Fruit fly (Drosophila melanogaster): Measurements from ENCODE around the gene CG17734.

Gene CG17734

DNA sequence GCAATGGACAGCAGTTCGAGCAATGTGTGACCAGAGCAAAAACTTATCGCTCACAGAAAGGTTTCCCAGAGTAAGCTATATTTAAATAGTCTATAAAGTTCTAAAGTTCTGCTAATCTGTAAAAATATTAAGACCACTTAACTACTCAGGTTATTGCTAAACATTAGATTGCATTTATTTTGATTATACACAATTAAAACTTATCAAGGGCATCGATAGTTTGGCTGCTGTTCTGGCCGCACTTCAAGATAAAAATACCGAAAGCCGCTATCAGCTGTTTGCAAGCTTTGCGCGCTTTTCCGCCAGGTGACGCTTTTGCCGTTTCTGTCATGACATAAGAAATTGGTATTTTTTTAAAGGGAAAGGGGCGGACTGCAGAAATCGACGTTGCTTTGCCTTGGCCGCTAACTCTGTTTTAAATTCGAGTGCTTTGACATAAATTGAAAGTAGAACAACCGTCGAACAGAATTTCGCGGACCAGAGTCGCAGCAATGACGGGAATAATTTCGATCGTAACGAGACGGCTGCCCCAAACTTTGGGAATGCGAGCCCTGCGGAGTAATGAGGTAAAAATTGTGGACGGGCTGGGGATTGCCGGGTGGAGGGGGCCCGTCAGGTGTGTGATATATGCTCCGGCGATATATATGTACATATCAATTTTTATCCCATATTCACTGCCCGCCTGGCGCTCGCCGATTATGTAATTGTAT lies at the start of gene CG17734, which contains the start of gene CG5214:
Gene CG17734, minus strand, starts transcription at position 49 of the 710 bp plus-strand sequence.
Gene CG5214, plus strand, starts transcription at position 352 of the 710 bp plus-strand sequence.
- no peak for TF ChIP-seq CG17801 (GFP tag; optimal IDR thresholded peaks at IDR 0.05; ENCODE audit: partially characterized antibody)

DNA sequence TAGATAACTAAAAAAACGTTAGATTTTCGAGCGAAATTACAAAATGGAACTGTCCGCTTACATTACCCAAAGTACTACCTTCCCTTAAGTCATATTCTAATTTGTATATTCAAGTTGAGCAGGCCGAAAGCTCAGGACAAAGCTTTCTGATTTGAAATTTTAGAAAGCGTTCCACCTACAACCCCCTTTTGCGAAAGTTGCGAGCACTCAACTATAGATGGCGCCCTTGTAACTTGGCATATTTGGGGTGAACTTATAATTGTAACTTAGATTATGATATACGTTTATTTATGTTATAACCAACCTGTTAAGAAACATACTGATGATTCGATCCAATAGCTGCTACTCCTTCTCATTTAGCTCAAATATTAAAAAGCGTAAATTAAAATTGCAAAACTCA lies 43.1 kb upstream of the CG17734 start:
- no peak for TF ChIP-seq CG17801 (GFP tag; optimal IDR thresholded peaks at IDR 0.05; ENCODE audit: partially characterized antibody)

dm6 chr3R:11281887-11282286 lies 38.1 kb upstream of the CG17734 start:
- no peak for TF ChIP-seq CG17801 (GFP tag; optimal IDR thresholded peaks at IDR 0.05; ENCODE audit: partially characterized antibody)

DNA sequence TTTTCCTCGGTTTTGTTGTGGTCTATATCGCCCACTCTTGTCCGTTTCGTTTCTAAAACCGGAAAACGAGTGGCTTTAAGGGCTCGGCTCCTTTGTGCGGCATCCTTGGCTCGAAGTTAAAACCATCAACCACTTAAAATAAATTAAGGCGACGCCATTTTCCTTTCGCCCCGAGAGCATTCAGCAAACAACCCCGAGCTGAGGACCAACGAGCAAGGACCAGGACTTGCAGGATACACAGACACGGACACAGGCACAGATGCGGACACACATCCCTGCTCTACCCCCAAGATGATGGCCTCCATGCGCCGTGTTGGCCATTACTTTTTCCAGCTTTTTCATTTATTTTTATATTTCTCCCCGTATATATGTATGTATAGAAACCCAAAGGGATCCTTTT lies 28.9 kb upstream of the CG17734 start:
- no peak for TF ChIP-seq CG17801 (GFP tag; optimal IDR thresholded peaks at IDR 0.05; ENCODE audit: partially characterized antibody)

DNA sequence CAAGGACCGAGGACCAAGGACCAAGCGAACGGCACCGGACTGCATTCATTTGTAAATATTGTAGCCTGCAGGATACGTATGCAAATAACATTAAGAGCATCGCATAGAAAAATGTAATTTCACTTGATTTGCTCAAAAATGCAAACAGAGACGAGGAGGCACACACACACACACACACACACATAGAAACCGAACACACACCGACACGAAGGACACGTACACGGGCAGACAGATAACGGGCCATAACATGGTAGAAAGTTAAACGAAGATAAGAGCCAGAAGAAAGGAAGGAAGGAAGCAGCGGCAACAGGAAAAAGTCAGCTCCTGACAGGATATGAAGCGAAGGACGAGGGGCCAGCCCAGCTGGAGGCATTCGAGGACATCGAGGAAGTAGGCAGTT lies 26.8 kb upstream of the CG17734 start:
- no peak for TF ChIP-seq CG17801 (GFP tag; optimal IDR thresholded peaks at IDR 0.05; ENCODE audit: partially characterized antibody)

dm6 chr3R:11269013-11269412 lies 25.2 kb upstream of the CG17734 start:
- no peak for TF ChIP-seq CG17801 (GFP tag; optimal IDR thresholded peaks at IDR 0.05; ENCODE audit: partially characterized antibody)

DNA sequence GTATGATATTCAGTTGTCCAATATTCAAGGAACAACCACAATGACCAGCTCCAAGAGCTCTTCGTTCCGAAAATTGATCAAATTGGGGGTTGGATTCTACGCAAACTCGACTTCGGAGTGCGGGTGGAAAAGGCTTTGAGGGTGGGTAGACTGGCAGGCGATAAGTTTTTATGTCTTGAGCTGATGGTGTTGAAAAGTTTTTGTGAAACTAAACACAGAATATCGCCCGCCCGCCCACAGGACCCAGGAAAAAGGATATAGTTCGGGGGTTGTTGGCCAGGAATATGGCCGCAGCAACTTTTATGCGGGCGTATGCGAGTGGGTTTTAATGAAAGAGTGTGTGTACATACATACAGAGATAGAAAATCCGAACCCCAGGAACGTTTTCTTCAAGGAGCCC lies 19.8 kb upstream of the CG17734 start:
- TF ChIP-seq CG17801 (GFP tag; optimal IDR thresholded peaks at IDR 0.05; ENCODE audit: partially characterized antibody): no peak

DNA sequence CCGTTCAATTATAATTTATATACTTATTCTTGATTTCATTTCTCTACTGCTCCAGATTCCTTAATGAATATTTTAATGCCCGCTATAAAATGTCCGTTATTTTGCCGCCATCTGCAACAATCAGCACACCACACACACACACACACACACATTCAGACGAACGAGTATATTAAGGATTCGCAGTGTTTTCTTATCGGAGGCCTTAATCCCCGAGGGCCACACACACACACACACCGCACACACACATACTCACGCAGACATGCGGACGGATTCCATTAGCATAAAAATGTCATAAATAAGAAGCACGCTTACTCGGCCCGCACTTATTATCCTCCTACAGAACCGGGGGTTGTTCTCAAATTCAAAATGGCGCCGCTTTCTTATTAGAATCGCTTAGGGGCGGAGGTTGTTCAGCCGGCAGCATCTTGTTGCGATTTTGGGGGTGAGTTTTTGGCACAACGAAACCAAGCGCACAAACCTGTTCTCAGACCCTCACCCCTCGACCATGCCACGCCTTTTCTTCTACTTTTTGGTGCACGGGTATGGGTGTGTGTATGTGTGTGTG lies 17.2 kb upstream of the CG17734 start:
- TF ChIP-seq CG17801 (GFP tag; optimal IDR thresholded peaks at IDR 0.05; ENCODE audit: partially characterized antibody): no peak

- no peak for TF ChIP-seq CG17801 (GFP tag; optimal IDR thresholded peaks at IDR 0.05; ENCODE audit: partially characterized antibody)
Measured at dm6 chr3R:11257537-11257936, 13.7 kb upstream of the CG17734 start.

DNA sequence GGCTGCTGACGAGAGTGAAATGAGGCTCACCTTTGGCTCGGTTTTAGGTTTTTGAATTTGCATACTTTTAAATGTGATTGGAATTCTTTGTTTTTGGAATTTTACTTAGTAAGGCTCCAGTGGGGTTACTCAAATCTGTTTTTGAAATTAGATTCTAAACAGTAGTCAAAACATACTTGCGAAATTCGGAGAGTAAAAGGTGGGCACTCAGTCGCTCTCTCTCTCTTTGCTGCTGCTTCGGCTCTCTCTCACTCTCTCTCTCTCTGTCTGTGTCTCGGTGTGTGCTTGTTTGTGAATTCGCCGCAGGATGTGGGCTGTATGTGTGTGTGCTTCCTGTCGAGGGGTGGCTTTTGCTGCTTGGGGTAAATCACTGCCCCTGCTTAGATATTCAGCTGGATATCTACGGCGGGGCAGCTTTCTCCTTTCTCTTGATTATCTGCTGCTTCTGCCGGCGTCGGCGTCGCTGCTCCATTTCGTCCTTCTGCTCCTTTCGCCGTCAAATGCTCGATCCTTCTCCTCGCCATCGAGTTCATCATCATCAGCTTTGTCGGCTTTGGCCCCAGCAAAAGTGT lies 10.7 kb upstream of the CG17734 start:
- TF ChIP-seq CG17801 (GFP tag; optimal IDR thresholded peaks at IDR 0.05; ENCODE audit: partially characterized antibody): no peak

DNA sequence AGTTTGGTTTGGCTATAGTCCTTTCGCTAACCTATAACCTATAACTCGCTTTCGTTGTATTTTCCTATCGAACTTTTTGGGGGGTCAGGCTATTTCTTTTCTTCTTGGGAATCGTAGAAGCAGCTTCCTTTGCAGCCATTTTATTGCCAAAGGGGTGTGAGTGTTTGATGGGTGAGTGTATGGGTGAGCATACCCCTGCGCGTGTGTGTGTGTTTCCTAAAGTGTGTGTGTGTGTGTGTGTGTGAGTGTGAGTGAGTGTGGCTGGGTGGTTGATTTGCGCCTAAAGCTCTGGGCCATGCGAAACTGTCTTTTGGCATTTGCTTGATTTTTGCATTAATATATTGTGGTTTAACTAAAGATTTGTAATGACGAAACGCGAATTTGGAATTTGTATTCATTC lies 10.0 kb upstream of the CG17734 start:
- TF ChIP-seq CG17801 (GFP tag; optimal IDR thresholded peaks at IDR 0.05; ENCODE audit: partially characterized antibody): no peak

DNA sequence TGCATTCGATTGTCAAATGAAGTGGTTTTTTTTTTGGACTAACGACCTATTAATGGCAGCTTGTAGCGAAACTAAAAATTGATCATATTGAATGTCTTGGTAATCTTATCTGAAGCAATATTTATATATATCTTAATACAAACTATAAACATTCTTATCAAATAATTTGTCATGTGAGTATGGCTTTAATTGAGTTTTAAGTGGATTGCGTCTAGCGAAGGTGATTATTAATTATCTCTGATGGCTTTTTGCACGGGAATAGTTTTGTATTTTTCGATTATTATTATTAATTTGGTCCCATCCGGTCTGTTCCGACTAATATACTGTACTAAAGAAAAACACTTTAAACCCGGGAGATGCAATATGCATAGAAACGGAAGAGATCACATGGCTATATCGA lies 3.1 kb upstream of the CG17734 start:
- TF ChIP-seq CG17801 (GFP tag; optimal IDR thresholded peaks at IDR 0.05; ENCODE audit: partially characterized antibody): no peak

DNA sequence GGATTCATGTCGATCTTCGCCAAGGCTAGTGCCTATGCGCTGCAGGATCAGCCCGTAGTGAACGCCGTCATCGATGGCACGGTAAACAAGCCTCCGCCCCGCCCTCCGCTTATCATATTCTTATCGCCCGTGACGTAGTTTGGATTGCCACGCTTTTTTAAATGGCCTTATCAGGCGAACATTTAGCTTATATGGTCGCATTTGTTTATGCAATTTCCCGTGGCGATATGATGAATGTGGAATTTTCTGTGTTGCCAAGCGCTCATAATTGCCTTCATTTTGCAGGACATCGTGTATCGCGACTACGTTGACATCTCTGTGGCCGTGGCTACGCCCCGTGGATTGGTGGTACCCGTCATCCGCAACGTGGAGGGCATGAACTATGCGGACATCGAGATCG lies 2.0 kb upstream of the CG17734 start:
- no peak for TF ChIP-seq CG17801 (GFP tag; optimal IDR thresholded peaks at IDR 0.05; ENCODE audit: partially characterized antibody)

dm6 chr3R:11243057-11243740 lies 600 bp downstream of the CG17734 start:
- TF ChIP-seq CG17801 (GFP tag; optimal IDR thresholded peaks at IDR 0.05; ENCODE audit: partially characterized antibody): no peak

dm6 chr3R:11240891-11241290 lies 2.9 kb downstream of the CG17734 start, which contains the start of the genes scpr-B and scpr-A:
Gene scpr-B, minus strand, starts transcription at chr3R:11240991.
Gene scpr-A, plus strand, starts transcription at chr3R:11241183.
- TF ChIP-seq CG17801 (GFP tag; optimal IDR thresholded peaks at IDR 0.05; ENCODE audit: partially characterized antibody): no peak

DNA sequence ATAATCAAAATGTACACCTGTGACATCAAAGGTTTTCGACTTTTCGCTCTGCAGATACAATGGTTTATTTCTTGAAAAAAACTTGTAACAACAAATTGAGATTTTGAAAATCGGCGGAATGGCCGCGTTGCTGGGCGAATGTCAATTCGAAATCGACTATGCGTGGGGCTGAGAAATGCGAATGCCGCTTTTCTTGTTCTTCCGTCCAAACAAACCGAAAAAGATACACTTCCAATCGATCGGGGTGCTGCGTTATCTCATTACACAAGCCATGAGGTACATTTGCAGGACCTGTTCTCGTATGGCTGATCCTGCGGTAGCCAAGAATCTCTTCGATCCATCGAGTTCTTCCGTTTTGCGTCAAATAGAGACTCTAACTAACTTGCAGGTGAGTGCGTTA lies 6.2 kb downstream of the CG17734 start, which contains the start of gene CG31388:
Gene CG31388, plus strand, starts transcription at position 218 of the 400 bp plus-strand sequence.
- no peak for TF ChIP-seq CG17801 (GFP tag; optimal IDR thresholded peaks at IDR 0.05; ENCODE audit: partially characterized antibody)

All from ovary, adult (tissue).